Fruit fly (Drosophila melanogaster) whole organism, prepupa: Measurements from ENCODE around the gene CG7523.

ENCODE experiments used
- CG10631 ChIP-seq: fragments of 200-800 bp; sonication (Bioruptor generic); optimal IDR thresholded peaks from 2 replicates; lab custom pipeline; 2016; ENCODE audit warnings: missing biosample characterization, missing genetic modification characterization
- CG11294 ChIP-seq: fragments of 200-800 bp; sonication (Bioruptor generic); IDR thresholded peaks from 2 replicates; pipeline ENCODE4 v1.3.6; 2022; ENCODE audit warnings: missing biosample characterization, missing genetic modification characterization
- CG11902 ChIP-seq: fragments of 200-800 bp; sonication (Bioruptor generic); optimal IDR thresholded peaks from 3 replicates; lab custom pipeline; 2016; ENCODE audit warnings: missing biosample characterization, missing genetic modification characterization
- CG15336 ChIP-seq: fragments of 200-800 bp; sonication (Bioruptor generic); IDR thresholded peaks from 2 replicates; pipeline ENCODE4 v1.3.6; 2022; ENCODE audit warnings: missing biosample characterization, missing genetic modification characterization
- CG1621 ChIP-seq: fragments of 200-800 bp; sonication (Bioruptor generic); optimal IDR thresholded peaks from 3 replicates; lab custom pipeline; 2018; ENCODE audit warnings: missing biosample characterization, mild to moderate bottlenecking, missing genetic modification characterization
- CG16779 ChIP-seq: fragments of 200-800 bp; sonication (Bioruptor generic); optimal IDR thresholded peaks from 3 replicates; lab custom pipeline; 2017; ENCODE audit warnings: missing biosample characterization, mild to moderate bottlenecking, missing genetic modification characterization
- CG3032 ChIP-seq: fragments of 200-800 bp; optimal IDR thresholded peaks from 2 replicates; lab custom pipeline; 2019; ENCODE audit warnings: missing biosample characterization, mild to moderate bottlenecking, missing genetic modification characterization, moderate library complexity
- CG31627 ChIP-seq: fragments of 200-800 bp; sonication (Bioruptor generic); optimal IDR thresholded peaks from 3 replicates; lab custom pipeline; 2016; ENCODE audit warnings: missing biosample characterization, missing genetic modification characterization
- CG34406 ChIP-seq: fragments of 200-800 bp; sonication (Bioruptor generic); optimal IDR thresholded peaks from 3 replicates; lab custom pipeline; 2016; ENCODE audit warnings: missing biosample characterization, missing genetic modification characterization
- CG4318 ChIP-seq: fragments of 200-800 bp; sonication (Bioruptor generic); optimal IDR thresholded peaks from 3 replicates; lab custom pipeline; 2017; ENCODE audit warnings: missing biosample characterization, mild to moderate bottlenecking, missing genetic modification characterization
- CG6163 ChIP-seq: fragments of 200-800 bp; sonication (Bioruptor generic); IDR thresholded peaks from 3 replicates; pipeline ENCODE4 v1.3.6; 2022; ENCODE audit warnings: missing biosample characterization, missing genetic modification characterization
- CG6276 ChIP-seq: fragments of 200-800 bp; sonication (Bioruptor generic); optimal IDR thresholded peaks from 2 replicates; lab custom pipeline; 2017; ENCODE audit warnings: missing biosample characterization, mild to moderate bottlenecking, missing genetic modification characterization
- CG6808 ChIP-seq: fragments of 200-800 bp; sonication (Bioruptor generic); optimal IDR thresholded peaks from 3 replicates; lab custom pipeline; 2017; ENCODE audit warnings: missing biosample characterization, missing genetic modification characterization, mild to moderate bottlenecking, moderate library complexity, missing genetic modification reagents
- CG6854 ChIP-seq: fragments of 200-800 bp; sonication (Bioruptor generic); optimal IDR thresholded peaks from 2 replicates; lab custom pipeline; 2017; ENCODE audit warnings: missing biosample characterization, mild to moderate bottlenecking, missing genetic modification characterization
- CG7368 ChIP-seq: fragments of 200-800 bp; sonication (Bioruptor generic); optimal IDR thresholded peaks from 3 replicates; lab custom pipeline; 2016; ENCODE audit warnings: missing biosample characterization, missing genetic modification characterization
- CG8319 ChIP-seq: fragments of 200-800 bp; sonication (Bioruptor generic); optimal IDR thresholded peaks from 3 replicates; lab custom pipeline; 2016; ENCODE audit warnings: missing biosample characterization, missing genetic modification characterization
- CG8632 ChIP-seq: fragments of 200-800 bp; sonication (Bioruptor generic); optimal IDR thresholded peaks from 3 replicates; lab custom pipeline; 2016; ENCODE audit warnings: missing biosample characterization, missing genetic modification characterization
- CG9139 ChIP-seq: fragments of 200-800 bp; sonication (Bioruptor generic); optimal IDR thresholded peaks from 3 replicates; lab custom pipeline; 2017; ENCODE audit warnings: missing biosample characterization, mild to moderate bottlenecking, missing genetic modification characterization
- Eip75B ChIP-seq: fragments of 200-800 bp; sonication (Bioruptor generic); optimal IDR thresholded peaks from 3 replicates; lab custom pipeline; 2016; ENCODE audit warnings: missing biosample characterization, missing genetic modification characterization
- Ets96B ChIP-seq: fragments of 200-800 bp; optimal IDR thresholded peaks from 2 replicates; lab custom pipeline; 2019; ENCODE audit warnings: missing biosample characterization, mild to moderate bottlenecking, missing genetic modification characterization, moderate library complexity
- Gug ChIP-seq: fragments of 200-800 bp; sonication (Bioruptor generic); IDR thresholded peaks from 2 replicates; pipeline ENCODE4 v1.3.6; 2022; ENCODE audit warnings: missing biosample characterization, missing genetic modification characterization
- Hr38 ChIP-seq: sonication (Bioruptor generic); optimal IDR thresholded peaks from 2 replicates; lab custom pipeline; 2016; ENCODE audit warnings: missing biosample characterization, missing genetic modification characterization
- Hr39 ChIP-seq: fragments of 200-800 bp; sonication (Bioruptor generic); optimal IDR thresholded peaks from 2 replicates; lab custom pipeline; 2016; ENCODE audit warnings: missing biosample characterization, missing genetic modification characterization
- Lpt ChIP-seq: fragments of 200-800 bp; sonication (Bioruptor generic); optimal IDR thresholded peaks from 3 replicates; lab custom pipeline; 2016; ENCODE audit warnings: missing biosample characterization, missing genetic modification characterization
- OdsH ChIP-seq: fragments of 200-800 bp; sonication (Bioruptor generic); optimal IDR thresholded peaks from 3 replicates; lab custom pipeline; 2016; ENCODE audit warnings: missing biosample characterization, missing genetic modification characterization
- Smox ChIP-seq: fragments of 200-800 bp; sonication (Bioruptor generic); optimal IDR thresholded peaks from 3 replicates; lab custom pipeline; 2016; ENCODE audit warnings: missing biosample characterization, missing genetic modification characterization
- Sox14 ChIP-seq: fragments of 200-800 bp; sonication (Bioruptor generic); optimal IDR thresholded peaks from 3 replicates; lab custom pipeline; 2016; ENCODE audit warnings: missing biosample characterization, missing genetic modification characterization
- Sox15 ChIP-seq: fragments of 200-800 bp; sonication (Bioruptor generic); optimal IDR thresholded peaks from 3 replicates; lab custom pipeline; 2016; ENCODE audit warnings: missing biosample characterization, missing genetic modification characterization
- acj6 ChIP-seq: fragments of 200-800 bp; sonication (Bioruptor generic); optimal IDR thresholded peaks from 3 replicates; lab custom pipeline; 2016; ENCODE audit warnings: missing biosample characterization, missing genetic modification characterization
- dsx ChIP-seq: fragments of 200-800 bp; optimal IDR thresholded peaks from 3 replicates; lab custom pipeline; 2019; ENCODE audit warnings: missing biosample characterization, mild to moderate bottlenecking, missing genetic modification characterization, moderate library complexity; ENCODE audit not compliant: poor library complexity, severe bottlenecking
- esn ChIP-seq: fragments of 200-800 bp; sonication (Bioruptor generic); optimal IDR thresholded peaks from 2 replicates; lab custom pipeline; 2016; ENCODE audit warnings: missing biosample characterization, mild to moderate bottlenecking, missing genetic modification characterization, moderate library complexity
- net ChIP-seq: fragments of 200-800 bp; sonication (Bioruptor generic); optimal IDR thresholded peaks from 3 replicates; lab custom pipeline; 2016; ENCODE audit warnings: missing biosample characterization, missing genetic modification characterization
- salr ChIP-seq, 2 experiments: fragments of 200-800 bp; sonication (Bioruptor generic); optimal IDR thresholded peaks; 3 replicates each; lab custom pipeline; 2016 to 2018; ENCODE audit warnings: missing biosample characterization in 2 of 2, missing genetic modification characterization in 2 of 2, mild to moderate bottlenecking in 1 of 2
- spab ChIP-seq: fragments of 200-800 bp; sonication (Bioruptor generic); optimal IDR thresholded peaks from 2 replicates; lab custom pipeline; 2017; ENCODE audit warnings: missing biosample characterization, mild to moderate bottlenecking, missing genetic modification characterization, missing genetic modification reagents
- ss ChIP-seq, 2 experiments: fragments of 200-800 bp; sonication (Bioruptor generic); optimal IDR thresholded peaks; 2 replicates in 1 of 2; 3 replicates in 1 of 2; lab custom pipeline; 2017 to 2018; ENCODE audit warnings: mild to moderate bottlenecking in 2 of 2, missing biosample characterization in 2 of 2, missing genetic modification characterization in 2 of 2, moderate library complexity in 1 of 2
- svp ChIP-seq: fragments of 200-800 bp; sonication (Bioruptor generic); peaks from one replicate; lab custom pipeline; 2016; ENCODE audit warnings: missing biosample characterization, missing genetic modification characterization
- topi ChIP-seq: fragments of 200-800 bp; sonication (Bioruptor generic); optimal IDR thresholded peaks from 3 replicates; lab custom pipeline; 2016; ENCODE audit warnings: missing biosample characterization, missing genetic modification characterization
- vri ChIP-seq: fragments of 200-800 bp; sonication (Bioruptor generic); optimal IDR thresholded peaks from 3 replicates; lab custom pipeline; 2016; ENCODE audit warnings: missing biosample characterization, mild to moderate bottlenecking, missing genetic modification characterization

CG7523 gene

dm6 chr3R:17716858-17717596 is 46.3 kb upstream of the CG7523 start (continued):
- peak; percentile 8 for TF ChIP-seq CG6276 (GFP tag; lab: Kevin White, UChicago)
- peak; percentile 35 for TF ChIP-seq Smox
- peak; percentile 59 for TF ChIP-seq CG6854 (GFP tag; lab: Kevin White, UChicago)
- TF ChIP-seq CG8632 (GFP tag; lab: Kevin White, UChicago), result peak; percentile 9
- peak; percentile 55 for TF ChIP-seq CG1621 (tag; lab: Kevin White, UChicago)
- TF ChIP-seq CG10631 (GFP tag; lab: Kevin White, UChicago), result no peak
- no peak for TF ChIP-seq Gug (GFP tag; lab: Robert Waterston, UW)
- peak; percentile 45 for TF ChIP-seq dsx
- no peak for TF ChIP-seq acj6
- no peak for TF ChIP-seq CG7368 (GFP tag; lab: Kevin White, UChicago)
- TF ChIP-seq CG31627 (GFP tag; lab: Kevin White, UChicago), result peak; percentile 16
- TF ChIP-seq CG15336 (GFP tag; lab: Robert Waterston, UW), result no peak
- TF ChIP-seq net (GFP tag; lab: Kevin White, UChicago), result peak; percentile 24
- no peak for TF ChIP-seq Hr39 (GFP tag; lab: Kevin White, UChicago)
- no peak for TF ChIP-seq CG4318
- no peak for TF ChIP-seq CG11294 (GFP tag; lab: Robert Waterston, UW)
- TF ChIP-seq CG3032 (tag; lab: Kevin White, UChicago), result no peak
- no peak for TF ChIP-seq CG8319 (GFP tag; lab: Kevin White, UChicago)
- no peak for TF ChIP-seq Hr38 (GFP tag; lab: Kevin White, UChicago)
- no peak for TF ChIP-seq CG11902 (GFP tag; lab: Kevin White, UChicago)
- TF ChIP-seq Ets96B (tag; lab: Kevin White, UChicago), result peak; percentile 23
- TF ChIP-seq spab (GFP tag; lab: Kevin White, UChicago), result peak; percentile 13

dm6 chr3R:17714773-17715344 is 44.2 kb upstream of the CG7523 start:
- TF ChIP-seq CG1621 (tag; lab: Kevin White, UChicago) (no peak), CG11294 (GFP tag; lab: Robert Waterston, UW) (no peak), CG6808 (GFP tag; lab: Kevin White, UChicago) (no peak), Smox (no peak), CG3032 (tag; lab: Kevin White, UChicago) (no peak), CG34406 (GFP tag; lab: Kevin White, UChicago) (no peak), Eip75B (GFP tag; lab: Kevin White, UChicago) (peak; percentile 40), Hr38 (GFP tag; lab: Kevin White, UChicago) (no peak), esn (GFP tag; lab: Kevin White, UChicago) (no peak), Sox15 (no peak), topi (GFP tag; lab: Kevin White, UChicago) (no peak), svp (GFP tag; lab: Kevin White, UChicago) (peak; percentile 90), Sox14 (peak; percentile 43), CG9139 (GFP tag; lab: Kevin White, UChicago) (peak; percentile 0), vri (GFP tag; lab: Kevin White, UChicago) (peak; percentile 25), Lpt (GFP tag; lab: Kevin White, UChicago) (no peak), salr (GFP tag; optimal IDR thresholded peaks at IDR 0.05; lab: Kevin White, UChicago) (peak in 1 of 2 experiments; percentile 12), OdsH (GFP tag; lab: Kevin White, UChicago) (no peak), CG15336 (GFP tag; lab: Robert Waterston, UW) (no peak), dsx (peak; percentile 16), CG16779 (tag; lab: Kevin White, UChicago) (no peak), CG6163 (GFP tag; lab: Robert Waterston, UW) (0 out of 3 replicates have a peak, but pooled peaks have one; percentile 33), ss (GFP tag; optimal IDR thresholded peaks at IDR 0.05; lab: Kevin White, UChicago) (peak in 1 of 2 experiments; percentile 32)
